Fruit fly (Drosophila melanogaster): ENCODE results near the gene mura.
A peak's percentile ranks its signal among the peaks of the same experiment; 100 is the strongest.

mura gene

dm6 chr3R:9504355-9504754 is 47.3 kb downstream of the mura start, which contains the start of gene CG8149 (continued):
- TF ChIP-seq CG12219 (GFP tag; optimal IDR thresholded peaks at IDR 0.05), result no peak
- no peak for TF ChIP-seq CG3281 (GFP tag; optimal IDR thresholded peaks at IDR 0.05)
- TF ChIP-seq cwo (GFP tag; optimal IDR thresholded peaks at IDR 0.05), result no peak
- TF ChIP-seq CG9876 (GFP tag; optimal IDR thresholded peaks at IDR 0.05), result no peak
- TF ChIP-seq pzg (GFP tag; optimal IDR thresholded peaks at IDR 0.05), result peak; percentile 76
- TF ChIP-seq sc (optimal IDR thresholded peaks at IDR 0.05), result no peak
- no peak for TF ChIP-seq sc (GFP tag; optimal IDR thresholded peaks at IDR 0.05)
- peak; percentile 86 for TF ChIP-seq CG14710 (tag; optimal IDR thresholded peaks at IDR 0.05)
- TF ChIP-seq bab2 (GFP tag; optimal IDR thresholded peaks at IDR 0.05), result peak; percentile 33
- TF ChIP-seq CrebB (tag; optimal IDR thresholded peaks at IDR 0.05), result no peak
- no peak for TF ChIP-seq eve (GFP tag; optimal IDR thresholded peaks at IDR 0.05)
- no peak for TF ChIP-seq CG17802 (tag; optimal IDR thresholded peaks at IDR 0.05)
- TF ChIP-seq hth (optimal IDR thresholded peaks at IDR 0.05), result no peak
- TF ChIP-seq CG4404 (GFP tag; IDR thresholded peaks at IDR 0.05), result no peak
- no peak for TF ChIP-seq Drgx (GFP tag; IDR thresholded peaks at IDR 0.05)
- TF ChIP-seq ac (GFP tag; optimal IDR thresholded peaks at IDR 0.05), result no peak
- TF ChIP-seq CG12942 (GFP tag; optimal IDR thresholded peaks at IDR 0.05), result no peak
- no peak for TF ChIP-seq CG3847 (GFP tag; IDR thresholded peaks at IDR 0.05)
- TF ChIP-seq B-H2 (GFP tag; optimal IDR thresholded peaks at IDR 0.05), result peak; percentile 51
- TF ChIP-seq sob (GFP tag; IDR thresholded peaks at IDR 0.05), result peak; percentile 36; the same call in 1 of the 2 replicates
- no peak for TF ChIP-seq CG7987 (GFP tag; optimal IDR thresholded peaks at IDR 0.05)
- TF ChIP-seq da (GFP tag; optimal IDR thresholded peaks at IDR 0.05), result no peak
- no peak for TF ChIP-seq CG14667 (GFP tag; IDR thresholded peaks at IDR 0.05)
- TF ChIP-seq ttk (GFP tag; IDR thresholded peaks at IDR 0.05), result no peak
- no peak for TF ChIP-seq pb (GFP tag; optimal IDR thresholded peaks at IDR 0.05)
- no peak for TF ChIP-seq CG8478 (optimal IDR thresholded peaks at IDR 0.05)
- no peak for TF ChIP-seq onecut (GFP tag; IDR thresholded peaks at IDR 0.05)
- no peak for TF ChIP-seq Dad (GFP tag; optimal IDR thresholded peaks at IDR 0.05)
- TF ChIP-seq jigr1 (GFP tag; IDR thresholded peaks at IDR 0.05), result no peak
- TF ChIP-seq Mes4 (GFP tag; optimal IDR thresholded peaks at IDR 0.05), result no peak
- no peak for TF ChIP-seq gce (GFP tag; IDR thresholded peaks at IDR 0.05)
- no peak for TF ChIP-seq GATAe (GFP tag; conservative IDR thresholded peaks at IDR 0.05)
- no peak for TF ChIP-seq Elba2 (GFP tag; optimal IDR thresholded peaks at IDR 0.05)
- no peak for TF ChIP-seq Abd-B (GFP tag; optimal IDR thresholded peaks at IDR 0.05)
- TF ChIP-seq CG12744 (GFP tag; optimal IDR thresholded peaks at IDR 0.05), result no peak
- TF ChIP-seq CG9727 (GFP tag; optimal IDR thresholded peaks at IDR 0.05), result no peak
- TF ChIP-seq CG34422 (GFP tag; IDR thresholded peaks at IDR 0.05), result no peak
- TF ChIP-seq CG17912 (GFP tag; optimal IDR thresholded peaks at IDR 0.05), result no peak
- TF ChIP-seq CG30431 (GFP tag; optimal IDR thresholded peaks at IDR 0.05), result no peak
- TF ChIP-seq lilli (GFP tag; optimal IDR thresholded peaks at IDR 0.05), result peak; percentile 5
- no peak for TF ChIP-seq rib (GFP tag; IDR thresholded peaks at IDR 0.05)
- peak; percentile 50 for TF ChIP-seq dm (GFP tag; optimal IDR thresholded peaks at IDR 0.05)
- no peak for TF ChIP-seq Hsf (GFP tag; optimal IDR thresholded peaks at IDR 0.05)
- no peak for TF ChIP-seq C15 (GFP tag; IDR thresholded peaks at IDR 0.05)
- no peak for TF ChIP-seq cad (GFP tag; optimal IDR thresholded peaks at IDR 0.05)
- no peak for TF ChIP-seq CG43689 (GFP tag; IDR thresholded peaks at IDR 0.05)
- TF ChIP-seq CG30020 (tag; optimal IDR thresholded peaks at IDR 0.05), result peak; percentile 72
- TF ChIP-seq ase (GFP tag; IDR thresholded peaks at IDR 0.05), result no peak
- TF ChIP-seq Spps (tag; optimal IDR thresholded peaks at IDR 0.05), result no peak
- no peak for TF ChIP-seq ara (GFP tag; IDR thresholded peaks at IDR 0.05)
- TF ChIP-seq CG9817 (tag; optimal IDR thresholded peaks at IDR 0.05), result no peak
- TF ChIP-seq fu2 (GFP tag; optimal IDR thresholded peaks at IDR 0.05), result no peak
- TF ChIP-seq CG34376 (GFP tag; optimal IDR thresholded peaks at IDR 0.05), result peak; percentile 34
- TF ChIP-seq CG17186 (GFP tag; optimal IDR thresholded peaks at IDR 0.05), result peak; percentile 40
